Worm (Caenorhabditis elegans) whole organism, mixed stage, embryonic: ENCODE data around the gene luc-7L3.

ENCODE experiments used
- lin-13 ChIP-seq: fragments of 150-350 bp; optimal IDR thresholded peaks from 2 replicates; lab custom pipeline; 2014; ENCODE audit warnings: missing biosample characterization, missing genetic modification characterization
- nhr-28 ChIP-seq: fragments of 150-350 bp; optimal IDR thresholded peaks from 2 replicates; lab custom pipeline; 2014; ENCODE audit warnings: missing biosample characterization, missing genetic modification characterization

DNA sequence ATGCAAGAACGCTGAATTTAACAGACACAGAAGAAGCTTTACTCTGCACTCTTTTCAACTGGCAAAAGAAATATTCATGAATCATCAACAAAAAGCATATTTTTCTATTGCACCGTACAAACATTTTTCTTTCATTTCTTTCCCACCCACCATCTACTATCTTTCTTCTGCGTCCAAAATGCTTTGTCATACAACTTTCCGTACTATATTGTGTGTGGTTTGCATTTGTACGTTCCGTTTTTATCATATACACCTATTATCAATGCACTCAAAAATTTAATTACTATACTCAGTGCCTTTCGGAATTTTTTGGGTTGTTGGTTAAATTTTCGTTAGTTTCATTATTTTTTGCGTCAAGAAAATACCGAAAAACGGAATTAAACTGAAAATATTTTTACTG is 30.2 kb downstream of the luc-7L3 start:
- no peak for TF ChIP-seq nhr-28 (tag; lab: Kevin White, UChicago)
- no peak for TF ChIP-seq lin-13
